Worm (Caenorhabditis elegans): ENCODE data around the gene uig-1.
A peak's percentile ranks its signal among the peaks of the same experiment; 100 is the strongest.

Gene uig-1

DNA sequence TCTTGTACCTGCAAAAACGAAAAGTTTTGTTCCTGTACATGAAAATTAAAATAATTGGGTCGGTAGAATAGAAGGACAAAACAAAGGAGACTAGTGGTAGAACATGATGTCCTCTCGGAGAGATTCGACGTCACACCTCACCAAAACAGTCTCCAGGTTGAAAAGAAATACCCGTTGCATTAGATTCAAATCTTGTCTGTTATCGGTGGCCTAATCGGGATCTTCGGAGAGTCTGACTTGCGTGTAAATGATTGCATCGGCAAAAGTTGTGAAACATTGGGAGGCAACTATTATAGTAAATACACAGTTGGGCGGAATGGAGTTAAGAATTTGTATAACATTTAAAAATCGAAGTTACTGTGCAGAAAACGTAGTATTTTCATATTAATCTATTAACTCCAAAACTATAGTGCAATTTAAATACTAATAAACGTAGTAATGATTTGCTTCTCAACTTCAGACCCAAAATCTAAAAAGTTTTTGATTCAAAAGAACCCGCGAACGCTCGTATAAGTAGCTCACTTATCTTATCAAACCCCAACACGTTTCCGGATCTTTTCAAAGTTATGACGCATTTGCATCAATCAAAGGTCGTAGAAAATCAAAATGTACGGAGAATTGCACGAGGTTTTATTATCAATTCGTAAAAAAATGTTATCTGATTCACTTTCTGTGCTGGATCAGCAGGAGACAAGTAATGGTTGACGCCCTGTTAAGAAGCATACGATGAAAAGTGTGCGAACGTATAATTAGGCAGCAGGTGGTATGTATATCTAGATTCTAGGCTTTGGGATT, 37.8 kb upstream of the uig-1 start, which contains the start of gene nhr-168 (continued):
- TF ChIP-seq fkh-10 (GFP tag; optimal IDR thresholded peaks at IDR 0.05): no peak
- no peak for TF ChIP-seq attf-4 (tag; optimal IDR thresholded peaks at IDR 0.05)
- peak; percentile 20 for TF ChIP-seq mxl-3 (GFP tag; optimal IDR thresholded peaks at IDR 0.05)
- no peak for TF ChIP-seq set-16 (GFP tag; IDR thresholded peaks at IDR 0.05)
- no peak for TF ChIP-seq hmg-1.1 (GFP tag; IDR thresholded peaks at IDR 0.05)
- no peak for TF ChIP-seq nhr-102 (tag; optimal IDR thresholded peaks at IDR 0.05)
- TF ChIP-seq Y75B8A.6 (GFP tag; IDR thresholded peaks at IDR 0.05): no peak
- TF ChIP-seq cey-2 (tag; optimal IDR thresholded peaks at IDR 0.05; ENCODE audit: borderline replicate concordance, insufficient read depth): no peak
- no peak for TF ChIP-seq mes-2 (tag; optimal IDR thresholded peaks at IDR 0.05; ENCODE audit: poor library complexity, severe bottlenecking)

DNA sequence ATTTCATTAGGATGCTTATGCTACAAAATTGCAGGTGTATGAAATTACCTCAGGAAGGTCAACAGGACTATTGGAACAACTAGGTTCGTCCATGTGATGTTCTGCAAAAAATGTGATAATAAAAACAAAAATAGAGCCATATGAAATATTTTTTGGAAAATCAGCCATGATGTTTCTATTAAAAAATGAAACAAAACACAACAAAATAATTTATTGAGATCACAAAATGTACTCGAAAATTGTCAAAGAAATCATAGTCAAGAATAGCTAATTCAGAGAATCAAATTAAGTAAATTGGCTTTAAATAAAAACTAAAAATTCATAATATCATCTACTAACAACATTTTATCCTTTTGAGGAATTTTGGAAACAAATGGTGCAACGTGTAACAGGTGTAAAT, 35.1 kb upstream of the uig-1 start, which contains the start of gene nhr-129:
Gene nhr-129 (minus strand): TSS at position 101 of the 400 bp plus-strand sequence.
- TF ChIP-seq ceh-44 (GFP tag; IDR thresholded peaks at IDR 0.05) (no peak), ZK546.5 (tag; optimal IDR thresholded peaks at IDR 0.05) (no peak), unc-130 (GFP tag; optimal IDR thresholded peaks at IDR 0.05) (no peak), hmg-1.1 (GFP tag; IDR thresholded peaks at IDR 0.05) (no peak), php-3 (GFP tag; IDR thresholded peaks at IDR 0.05) (no peak), F37D6.2 (tag; optimal IDR thresholded peaks at IDR 0.05) (no peak)

DNA sequence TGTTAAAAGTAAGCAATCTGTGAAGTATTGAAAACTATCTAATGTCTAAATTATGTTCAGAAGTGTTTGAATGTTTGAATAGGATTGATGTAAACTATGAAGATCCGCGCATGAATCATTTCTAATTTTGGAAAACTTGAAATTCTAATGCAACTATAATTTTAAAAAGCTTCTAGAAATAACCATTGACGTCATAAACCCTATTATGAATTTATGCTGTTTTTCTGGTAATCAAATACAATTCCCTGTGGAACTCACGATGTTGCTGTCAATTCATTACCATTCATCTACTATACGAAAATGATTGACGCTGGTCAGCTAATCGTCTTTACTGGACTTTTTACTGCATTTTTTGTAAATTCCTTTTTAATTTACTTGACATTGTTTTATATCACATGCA, 31.7 kb upstream of the uig-1 start, which contains the start of gene str-37:
Gene str-37 (plus strand): TSS at position 301 of the 400 bp plus-strand sequence.
- TF ChIP-seq mep-1 (tag; optimal IDR thresholded peaks at IDR 0.05) (no peak), arid-1 (GFP tag; conservative IDR thresholded peaks at IDR 0.05) (no peak), ZK546.5 (tag; optimal IDR thresholded peaks at IDR 0.05) (no peak), nhr-111 (GFP tag; optimal IDR thresholded peaks at IDR 0.05) (no peak), aly-2 (tag; optimal IDR thresholded peaks at IDR 0.05) (no peak), unc-130 (GFP tag; optimal IDR thresholded peaks at IDR 0.05) (no peak), snpc-4 (tag; optimal IDR thresholded peaks at IDR 0.05) (no peak), fkh-10 (GFP tag; optimal IDR thresholded peaks at IDR 0.05) (no peak), snpc-1.2 (GFP tag; IDR thresholded peaks at IDR 0.05) (no peak), R02D3.7 (tag; optimal IDR thresholded peaks at IDR 0.05) (no peak), zip-2 (tag; optimal IDR thresholded peaks at IDR 0.05) (no peak), saeg-2 (GFP tag; IDR thresholded peaks at IDR 0.05) (no peak), F49E8.2 (tag; optimal IDR thresholded peaks at IDR 0.05; ENCODE audit: borderline replicate concordance) (no peak), skn-1 (tag; optimal IDR thresholded peaks at IDR 0.05) (no peak), ceh-82 (tag; optimal IDR thresholded peaks at IDR 0.05) (no peak), ztf-11 (tag; optimal IDR thresholded peaks at IDR 0.05) (no peak), F44E2.7 (GFP tag; IDR thresholded peaks at IDR 0.05) (no peak), zfp-2 (tag; optimal IDR thresholded peaks at IDR 0.05) (no peak), attf-4 (tag; optimal IDR thresholded peaks at IDR 0.05) (no peak), zfp-3 (GFP tag; conservative IDR thresholded peaks at IDR 0.05) (no peak)

DNA sequence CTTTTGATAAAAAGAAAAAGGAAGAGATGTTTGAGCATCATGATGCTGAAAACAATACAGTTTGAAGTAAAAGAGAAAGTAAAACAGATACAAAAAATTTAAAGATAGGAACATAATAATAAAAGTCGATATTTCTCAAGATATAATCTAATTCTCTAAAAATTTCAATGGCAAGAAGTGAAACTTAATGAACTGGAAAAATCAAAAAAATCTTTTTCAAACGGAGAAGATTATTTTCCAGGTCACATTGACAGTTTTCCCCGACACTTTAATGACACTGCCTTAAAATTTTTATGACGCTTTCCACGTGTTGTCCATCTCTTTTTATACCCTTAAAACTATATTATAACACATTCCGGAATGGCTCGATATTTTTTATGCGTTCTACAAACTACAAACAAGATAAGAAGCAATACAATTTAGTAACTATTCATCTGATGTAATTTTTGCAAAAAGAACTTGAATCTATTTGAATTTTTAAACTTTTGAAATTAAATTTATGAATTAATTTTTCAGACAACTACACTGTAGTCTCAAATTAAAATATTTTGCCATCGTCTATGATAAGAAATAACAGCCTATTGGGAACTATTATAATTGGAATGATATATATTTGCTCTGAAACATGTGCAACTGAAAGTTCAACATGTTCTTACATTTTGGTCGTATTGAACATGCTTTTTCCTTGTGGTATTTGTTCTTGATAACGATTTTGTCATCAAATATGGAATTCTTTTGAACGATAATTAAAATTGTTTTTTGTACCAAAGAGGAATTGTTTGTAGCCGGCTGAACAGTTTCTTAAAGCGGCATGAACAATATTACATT, 29.4 kb upstream of the uig-1 start, which contains the start of gene C50B6.7:
Gene C50B6.7 (minus strand): TSS at position 51 of the 828 bp plus-strand sequence.
- peak in 1 of 2 experiments; percentile 3 for TF ChIP-seq unc-62 (GFP tag; optimal IDR thresholded peaks at IDR 0.05 in 1 of 2)
- no peak for TF ChIP-seq unc-62 (tag; optimal IDR thresholded peaks at IDR 0.05)
- no peak for TF ChIP-seq nhr-102 (tag; optimal IDR thresholded peaks at IDR 0.05)
- peak; percentile 9 for TF ChIP-seq nhr-48 (tag; optimal IDR thresholded peaks at IDR 0.05)
- no peak for TF ChIP-seq fos-1 (tag; optimal IDR thresholded peaks at IDR 0.05)
- TF ChIP-seq aly-2 (tag; optimal IDR thresholded peaks at IDR 0.05): no peak
- TF ChIP-seq daf-16 (GFP tag; optimal IDR thresholded peaks at IDR 0.05): no peak
- peak; percentile 52 for TF ChIP-seq daf-16 (tag; optimal IDR thresholded peaks at IDR 0.05)
- TF ChIP-seq mep-1 (tag; optimal IDR thresholded peaks at IDR 0.05): no peak
- TF ChIP-seq F44E2.7 (GFP tag; IDR thresholded peaks at IDR 0.05): no peak
- peak; percentile 90 for TF ChIP-seq php-3 (GFP tag; IDR thresholded peaks at IDR 0.05)
- TF ChIP-seq ceh-28 (tag; optimal IDR thresholded peaks at IDR 0.05): no peak
- no peak for TF ChIP-seq Y48G9A.11 (GFP tag; IDR thresholded peaks at IDR 0.05)
- TF ChIP-seq nhr-28 (tag; optimal IDR thresholded peaks at IDR 0.05): peak; percentile 2
- no peak for TF ChIP-seq zag-1 (tag; optimal IDR thresholded peaks at IDR 0.05)
- TF ChIP-seq mxl-2 (GFP tag; conservative IDR thresholded peaks at IDR 0.05): no peak
- TF ChIP-seq duxl-1 (tag; optimal IDR thresholded peaks at IDR 0.05; ENCODE audit: poor library complexity): no peak
- TF ChIP-seq dmd-9 (GFP tag; IDR thresholded peaks at IDR 0.05): no peak
- TF ChIP-seq rbr-2 (tag; optimal IDR thresholded peaks at IDR 0.05): no peak
